Worm (Caenorhabditis elegans): ENCODE results near the gene lmd-3.

The lmd-3 gene

ce11 chrV:8444357-8444856, at the start of gene lmd-3:
Gene lmd-3 (minus strand): TSS chrV:8444806.
- TF ChIP-seq W03F9.2 (tag; optimal IDR thresholded peaks at IDR 0.05) (no peak), him-1 (tag; optimal IDR thresholded peaks at IDR 0.05) (peak; percentile 14)

DNA sequence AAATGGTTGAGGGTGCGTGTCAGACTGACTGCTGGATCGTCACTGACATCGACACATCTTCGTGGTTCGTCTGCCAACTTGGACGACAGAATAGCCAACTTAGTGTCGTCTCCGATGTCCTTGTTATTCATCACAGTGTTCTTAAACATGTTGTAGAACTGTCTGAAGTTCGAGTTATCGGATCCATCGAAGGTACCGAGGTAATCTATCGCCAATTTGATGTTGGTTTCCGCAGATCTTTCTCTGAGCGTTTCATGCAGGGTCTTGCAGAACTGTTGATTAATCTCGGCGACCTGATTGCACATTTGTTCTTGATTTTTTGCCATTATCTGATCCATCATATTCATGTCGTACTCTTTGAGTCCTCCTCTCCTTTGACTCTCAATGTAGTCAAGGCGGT, 36.7 kb upstream of the lmd-3 start:
- no peak for TF ChIP-seq W03F9.2 (tag; optimal IDR thresholded peaks at IDR 0.05)
- no peak for TF ChIP-seq him-1 (tag; optimal IDR thresholded peaks at IDR 0.05)
- TF ChIP-seq dao-5 (tag; optimal IDR thresholded peaks at IDR 0.05), result no peak

- TF ChIP-seq him-1 (tag; optimal IDR thresholded peaks at IDR 0.05) (no peak), W03F9.2 (tag; optimal IDR thresholded peaks at IDR 0.05) (no peak), dao-5 (tag; optimal IDR thresholded peaks at IDR 0.05) (no peak)
Observed at ce11 chrV:8470906-8471305, 26.3 kb upstream of the lmd-3 start, which contains the start of gene gplb-1. Gene gplb-1 (minus strand): TSS chrV:8471242.

DNA sequence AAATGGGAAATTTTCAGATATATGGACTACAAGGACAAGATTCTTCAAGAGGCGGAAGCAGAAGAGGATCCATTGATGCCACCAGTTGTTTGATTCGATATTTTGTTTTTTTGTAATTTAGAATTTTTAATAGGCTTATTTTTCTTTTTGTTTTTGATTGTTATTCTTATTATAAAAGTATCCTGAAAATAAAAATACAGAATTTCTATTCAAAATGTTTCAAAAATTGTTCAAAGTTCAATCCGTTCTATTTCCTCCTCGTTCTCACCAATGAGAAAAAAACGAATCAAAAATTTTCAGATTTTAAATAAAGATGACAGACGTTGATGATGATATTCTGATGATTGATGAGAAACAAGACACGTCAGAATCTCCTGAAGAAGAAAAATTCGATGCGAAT, 24.1 kb upstream of the lmd-3 start, which contains the start of gene phf-30:
phf-30 (plus strand) TSS at position 301 of the 400 bp plus-strand sequence.
- no peak for TF ChIP-seq dao-5 (tag; optimal IDR thresholded peaks at IDR 0.05)
- no peak for TF ChIP-seq him-1 (tag; optimal IDR thresholded peaks at IDR 0.05)
- TF ChIP-seq W03F9.2 (tag; optimal IDR thresholded peaks at IDR 0.05), result no peak

DNA sequence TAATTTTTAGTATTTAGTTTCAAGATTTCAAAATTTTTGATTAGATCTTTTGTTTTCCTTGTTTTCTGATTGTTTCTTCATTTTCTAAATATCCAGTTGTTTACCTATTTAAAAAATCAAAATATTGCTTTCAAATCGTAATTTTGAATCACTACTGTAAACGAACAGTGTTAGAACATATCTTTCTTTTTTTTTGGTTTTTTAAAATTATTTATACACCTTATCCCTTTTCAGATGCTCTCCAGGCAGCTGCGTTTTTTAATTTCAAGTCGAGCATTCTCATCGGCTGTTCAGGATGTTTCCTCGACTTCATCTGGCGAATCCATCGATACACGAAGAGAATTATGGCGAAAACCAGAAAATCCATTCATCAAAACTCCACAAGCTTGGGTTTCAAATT, 22.4 kb upstream of the lmd-3 start, which contains the start of gene mrpl-4:
mrpl-4 (plus strand) TSS at position 235 of the 400 bp plus-strand sequence.
- TF ChIP-seq dao-5 (tag; optimal IDR thresholded peaks at IDR 0.05) (no peak), W03F9.2 (tag; optimal IDR thresholded peaks at IDR 0.05) (no peak), him-1 (tag; optimal IDR thresholded peaks at IDR 0.05) (no peak)

ce11 chrV:8465386-8465785, 20.8 kb upstream of the lmd-3 start, which contains the start of gene mrps-2:
Gene mrps-2 (plus strand): TSS chrV:8465686.
- TF ChIP-seq dao-5 (tag; optimal IDR thresholded peaks at IDR 0.05), result no peak
- no peak for TF ChIP-seq W03F9.2 (tag; optimal IDR thresholded peaks at IDR 0.05)
- TF ChIP-seq him-1 (tag; optimal IDR thresholded peaks at IDR 0.05), result no peak

- TF ChIP-seq W03F9.2 (tag; optimal IDR thresholded peaks at IDR 0.05) (peak; percentile 88), him-1 (tag; optimal IDR thresholded peaks at IDR 0.05) (no peak), dao-5 (tag; optimal IDR thresholded peaks at IDR 0.05) (no peak)
Observed at ce11 chrV:8462074-8462473, 17.5 kb upstream of the lmd-3 start, which contains the start of the genes dnj-22 and natc-1. Gene dnj-22 (minus strand): TSS chrV:8462120. Gene natc-1 (plus strand): TSS chrV:8462359.

DNA sequence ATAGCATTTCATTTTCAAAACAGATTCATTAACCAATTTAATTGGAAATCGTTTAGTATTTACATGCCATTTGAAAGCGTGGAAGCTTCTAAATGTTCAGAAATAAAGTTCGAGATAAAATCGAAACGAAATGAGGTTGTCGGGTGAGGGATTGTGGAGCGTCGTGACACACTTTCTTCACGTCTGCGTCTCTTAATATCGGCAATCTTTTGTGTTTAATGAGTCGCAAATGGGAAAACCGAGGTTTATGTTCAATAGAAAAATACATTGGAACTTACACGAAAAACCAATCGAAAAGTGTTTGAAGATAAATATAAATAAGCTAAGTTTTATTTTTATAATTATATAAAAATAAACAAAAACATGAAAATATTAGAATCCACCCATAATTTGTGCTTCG, 16.2 kb upstream of the lmd-3 start:
- TF ChIP-seq him-1 (tag; optimal IDR thresholded peaks at IDR 0.05) (no peak), dao-5 (tag; optimal IDR thresholded peaks at IDR 0.05) (no peak), W03F9.2 (tag; optimal IDR thresholded peaks at IDR 0.05) (no peak)

- TF ChIP-seq W03F9.2 (tag; optimal IDR thresholded peaks at IDR 0.05) (no peak), dao-5 (tag; optimal IDR thresholded peaks at IDR 0.05) (no peak), him-1 (tag; optimal IDR thresholded peaks at IDR 0.05) (no peak)
Observed at ce11 chrV:8460306-8460705, 15.7 kb upstream of the lmd-3 start, which contains the start of gene T23B12.6. Gene T23B12.6 (minus strand): TSS chrV:8460419.

ce11 chrV:8454995-8455446, 10.4 kb upstream of the lmd-3 start, which contains the start of gene T23B12.11:
Gene T23B12.11 (plus strand): TSS chrV:8455396.
- TF ChIP-seq W03F9.2 (tag; optimal IDR thresholded peaks at IDR 0.05), result no peak
- no peak for TF ChIP-seq dao-5 (tag; optimal IDR thresholded peaks at IDR 0.05)
- no peak for TF ChIP-seq him-1 (tag; optimal IDR thresholded peaks at IDR 0.05)

- TF ChIP-seq dao-5 (tag; optimal IDR thresholded peaks at IDR 0.05), result no peak
- no peak for TF ChIP-seq him-1 (tag; optimal IDR thresholded peaks at IDR 0.05)
- no peak for TF ChIP-seq W03F9.2 (tag; optimal IDR thresholded peaks at IDR 0.05)
Observed at ce11 chrV:8450690-8451089, 6.1 kb upstream of the lmd-3 start.

ce11 chrV:8449241-8449640, 4.6 kb upstream of the lmd-3 start:
- TF ChIP-seq W03F9.2 (tag; optimal IDR thresholded peaks at IDR 0.05), result no peak
- no peak for TF ChIP-seq him-1 (tag; optimal IDR thresholded peaks at IDR 0.05)
- no peak for TF ChIP-seq dao-5 (tag; optimal IDR thresholded peaks at IDR 0.05)

DNA sequence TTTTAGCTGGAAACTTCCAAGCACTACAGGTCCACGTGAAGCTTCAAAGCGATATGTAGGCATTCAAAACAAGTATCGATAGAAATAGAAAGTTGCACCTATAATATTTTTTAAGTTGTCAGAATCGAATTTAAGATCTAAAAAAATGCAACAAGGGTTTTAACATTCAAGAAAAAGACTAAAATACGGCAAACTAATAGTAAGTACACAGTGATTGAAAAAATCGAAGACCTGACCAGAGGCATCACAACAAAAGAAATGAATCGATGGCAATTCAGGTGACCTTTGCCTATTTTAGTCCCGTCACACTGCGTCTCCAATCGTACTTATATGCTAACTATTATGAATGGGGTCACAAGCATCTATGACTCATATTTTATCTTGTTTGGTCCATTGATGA, 3.3 kb upstream of the lmd-3 start, which contains the start of gene T23B12.5:
T23B12.5 (minus strand) TSS at position 101 of the 400 bp plus-strand sequence.
- no peak for TF ChIP-seq W03F9.2 (tag; optimal IDR thresholded peaks at IDR 0.05)
- no peak for TF ChIP-seq him-1 (tag; optimal IDR thresholded peaks at IDR 0.05)
- TF ChIP-seq dao-5 (tag; optimal IDR thresholded peaks at IDR 0.05), result no peak

- TF ChIP-seq dao-5 (tag; optimal IDR thresholded peaks at IDR 0.05) (no peak), W03F9.2 (tag; optimal IDR thresholded peaks at IDR 0.05) (no peak), him-1 (tag; optimal IDR thresholded peaks at IDR 0.05) (no peak)
Observed at ce11 chrV:8445636-8446035, 1.0 kb upstream of the lmd-3 start.

ce11 chrV:8437358-8437757, 7.2 kb downstream of the lmd-3 start:
- TF ChIP-seq him-1 (tag; optimal IDR thresholded peaks at IDR 0.05) (no peak), dao-5 (tag; optimal IDR thresholded peaks at IDR 0.05) (no peak), W03F9.2 (tag; optimal IDR thresholded peaks at IDR 0.05) (no peak)
